Worm (Caenorhabditis elegans): ENCODE measurements around the gene pho-4.

- no peak for TF ChIP-seq nhr-76 (tag; optimal IDR thresholded peaks at IDR 0.05)
- TF ChIP-seq egl-27 (tag; optimal IDR thresholded peaks at IDR 0.05) = no peak
Observed at ce11 chrII:5191766-5192165, 46.5 kb downstream of the pho-4 start.
